Worm (Caenorhabditis elegans): ENCODE results near the gene col-143.

DNA sequence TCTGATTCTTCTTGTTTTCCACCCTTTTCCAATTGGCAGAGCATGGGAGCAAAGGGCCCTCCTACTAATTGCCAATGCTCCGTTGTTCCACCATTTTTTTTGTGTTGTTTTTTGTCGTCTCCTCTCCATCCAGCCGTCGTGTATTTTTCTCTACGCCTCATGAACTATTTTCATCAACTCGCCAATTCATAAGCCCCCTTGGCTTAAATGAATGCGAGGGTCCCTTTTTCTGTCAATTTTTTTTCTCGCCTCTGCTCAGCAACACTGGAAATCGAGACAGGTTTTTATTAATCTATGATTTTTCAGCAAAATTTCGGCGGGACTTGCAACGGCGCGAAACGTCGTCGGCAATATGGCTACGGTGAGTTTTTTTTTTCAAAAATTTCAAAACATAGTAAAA lies 45.6 kb downstream of the col-143 start, which contains the start of gene unc-70:
- TF ChIP-seq dao-5 (tag; optimal IDR thresholded peaks at IDR 0.05) (no peak), W03F9.2 (tag; optimal IDR thresholded peaks at IDR 0.05) (no peak), him-1 (tag; optimal IDR thresholded peaks at IDR 0.05) (peak; percentile 4)

All from whole organism, L4/young adult.